Fruit fly (Drosophila melanogaster) whole organism, adult: ENCODE measurements around the gene CG33107.

Experiments used
- CG11617 ChIP-seq: fragments of 200-800 bp; sonication (Bioruptor generic); optimal IDR thresholded peaks from 2 replicates; lab custom pipeline; 2017; ENCODE audit warnings: mild to moderate bottlenecking, missing biosample characterization, missing genetic modification reagents, missing genetic modification characterization
- CG7101 ChIP-seq: fragments of 200-800 bp; sonication (Bioruptor generic); optimal IDR thresholded peaks from 2 replicates; lab custom pipeline; 2018; ENCODE audit warnings: missing biosample characterization, mild to moderate bottlenecking, missing genetic modification characterization, moderate library complexity
- kay ChIP-seq: fragments of 200-800 bp; sonication (Bioruptor generic); peaks from one replicate; lab custom pipeline; 2016; ENCODE audit warnings: missing biosample characterization, missing genetic modification characterization, borderline replicate concordance
- tj ChIP-seq: fragments of 200-800 bp; sonication (Bioruptor generic); optimal IDR thresholded peaks from 3 replicates; lab custom pipeline; 2017; ENCODE audit warnings: missing biosample characterization, mild to moderate bottlenecking, missing genetic modification characterization, moderate library complexity

- TF ChIP-seq CG7101 (tag; lab: Kevin White, UChicago), result no peak
- no peak for TF ChIP-seq kay
- no peak for TF ChIP-seq CG11617
- no peak for TF ChIP-seq tj (GFP tag; lab: Kevin White, UChicago)
These were observed 44.7 kb upstream of the CG33107 start for dm6 chr3R:22629174-22629573.
